Fruit fly (Drosophila melanogaster) whole organism, embryonic: Measurements from ENCODE around the gene CG32075.

Source experiments
- CG2712 ChIP-seq: fragments of 200-800 bp; optimal IDR thresholded peaks from 3 replicates; lab custom pipeline; 2019; ENCODE audit warnings: missing biosample characterization, mild to moderate bottlenecking, missing genetic modification characterization, moderate library complexity
- CG3163 ChIP-seq: fragments of 200-800 bp; sonication (Bioruptor generic); optimal IDR thresholded peaks from 3 replicates; lab custom pipeline; 2016; ENCODE audit warnings: missing biosample characterization, missing genetic modification characterization
- MBD-R2 ChIP-seq: fragments of 200-800 bp; sonication (Bioruptor generic); IDR thresholded peaks from 2 replicates; pipeline ENCODE4 v1.3.6; 2022; ENCODE audit warnings: missing biosample characterization, missing genetic modification characterization
- nom ChIP-seq: fragments of 200-800 bp; sonication (Bioruptor generic); optimal IDR thresholded peaks from 2 replicates; lab custom pipeline; 2017; ENCODE audit warnings: missing biosample characterization, missing genetic modification characterization, mild to moderate bottlenecking, moderate library complexity, missing genetic modification reagents

- peak; percentile 93 for TF ChIP-seq nom (GFP tag; lab: Kevin White, UChicago)
- peak; percentile 85 for TF ChIP-seq CG3163 (GFP tag; lab: Kevin White, UChicago)
- peak; percentile 98 for TF ChIP-seq CG2712 (tag; lab: Kevin White, UChicago)
- peak; percentile 76; the same call in 1 of the 2 replicates for TF ChIP-seq MBD-R2
These were observed 20.0 kb upstream of the CG32075 start for dm6 chr3L:11084557-11085231.
